Fruit fly (Drosophila melanogaster): ENCODE data around the gene CG11076.

Gene CG11076

dm6 chr4:1031687-1032140 lies at the start of gene CG11076:
Gene CG11076, minus strand, starts transcription at chr4:1031757.
- TF ChIP-seq Hr38 (GFP tag; optimal IDR thresholded peaks at IDR 0.05) (no peak), CG16779 (tag; optimal IDR thresholded peaks at IDR 0.05) (no peak), dsx (GFP tag; optimal IDR thresholded peaks at IDR 0.05; ENCODE audit: poor library complexity, severe bottlenecking) (no peak), CG9139 (GFP tag; optimal IDR thresholded peaks at IDR 0.05) (no peak), svp (GFP tag) (no peak), Ets21C (GFP tag; optimal IDR thresholded peaks at IDR 0.05) (peak; percentile 33), achi (GFP tag; optimal IDR thresholded peaks at IDR 0.05) (no peak), Eip93F (GFP tag; optimal IDR thresholded peaks at IDR 0.05) (no peak), Sox14 (GFP tag; optimal IDR thresholded peaks at IDR 0.05) (peak; percentile 64), CG1621 (tag; optimal IDR thresholded peaks at IDR 0.05) (no peak), CG3919 (GFP tag; optimal IDR thresholded peaks at IDR 0.05) (no peak), topi (GFP tag; optimal IDR thresholded peaks at IDR 0.05) (peak; percentile 54), Hr4 (GFP tag; optimal IDR thresholded peaks at IDR 0.05) (no peak), esn (GFP tag; optimal IDR thresholded peaks at IDR 0.05) (peak; percentile 50), Sox102F (GFP tag; optimal IDR thresholded peaks at IDR 0.05) (peak; percentile 58), fd85E (GFP tag; optimal IDR thresholded peaks at IDR 0.05) (no peak), CG11902 (GFP tag; optimal IDR thresholded peaks at IDR 0.05) (no peak), CG7368 (GFP tag; optimal IDR thresholded peaks at IDR 0.05) (no peak), Smox (GFP tag; optimal IDR thresholded peaks at IDR 0.05) (peak; percentile 28), salr (GFP tag; optimal IDR thresholded peaks at IDR 0.05) (no peak), Eip78C (GFP tag) (peak; percentile 73), Sox15 (GFP tag; optimal IDR thresholded peaks at IDR 0.05) (no peak), CG8319 (GFP tag; optimal IDR thresholded peaks at IDR 0.05) (no peak), fkh (GFP tag; optimal IDR thresholded peaks at IDR 0.05) (no peak), cyc (GFP tag; optimal IDR thresholded peaks at IDR 0.05) (peak; percentile 19), vri (GFP tag; optimal IDR thresholded peaks at IDR 0.05) (peak; percentile 98), Ets96B (tag; optimal IDR thresholded peaks at IDR 0.05) (peak; percentile 18), CG3032 (tag; optimal IDR thresholded peaks at IDR 0.05) (peak; percentile 10), lz (GFP tag; optimal IDR thresholded peaks at IDR 0.05) (peak; percentile 43), Eip75B (GFP tag; optimal IDR thresholded peaks at IDR 0.05) (peak; percentile 16), CG10631 (GFP tag; optimal IDR thresholded peaks at IDR 0.05) (no peak), CG31627 (GFP tag; optimal IDR thresholded peaks at IDR 0.05) (no peak), Met (GFP tag; optimal IDR thresholded peaks at IDR 0.05) (peak; percentile 43), CG6854 (GFP tag; optimal IDR thresholded peaks at IDR 0.05) (no peak), OdsH (GFP tag; optimal IDR thresholded peaks at IDR 0.05) (peak; percentile 2), CG11294 (GFP tag; IDR thresholded peaks at IDR 0.05) (no peak)

- TF ChIP-seq Met (GFP tag; optimal IDR thresholded peaks at IDR 0.05), result no peak
- no peak for TF ChIP-seq CG10669 (GFP tag; optimal IDR thresholded peaks at IDR 0.05)
- TF ChIP-seq CG15336 (GFP tag; IDR thresholded peaks at IDR 0.05), result no peak
- TF ChIP-seq acj6 (GFP tag; optimal IDR thresholded peaks at IDR 0.05), result no peak
- no peak for TF ChIP-seq Hr38 (GFP tag; optimal IDR thresholded peaks at IDR 0.05)
These were observed 33.2 kb upstream of the CG11076 start, which contains the start of gene Zyx for dm6 chr4:1064652-1065218. Gene Zyx, minus strand, starts transcription at chr4:1065001.

dm6 chr4:1064219-1064618 lies 32.7 kb upstream of the CG11076 start:
- TF ChIP-seq Hr38 (GFP tag; optimal IDR thresholded peaks at IDR 0.05) (no peak), Blimp-1 (GFP tag; optimal IDR thresholded peaks at IDR 0.05) (no peak), Sox15 (GFP tag; optimal IDR thresholded peaks at IDR 0.05) (no peak), dsx (GFP tag; optimal IDR thresholded peaks at IDR 0.05; ENCODE audit: poor library complexity, severe bottlenecking) (no peak), Ets96B (tag; optimal IDR thresholded peaks at IDR 0.05) (peak; percentile 27), OdsH (GFP tag; optimal IDR thresholded peaks at IDR 0.05) (peak; percentile 46), esn (GFP tag; optimal IDR thresholded peaks at IDR 0.05) (peak; percentile 11), CG6163 (GFP tag; IDR thresholded peaks at IDR 0.05) (no peak), fd85E (GFP tag; optimal IDR thresholded peaks at IDR 0.05) (no peak), fkh (GFP tag; optimal IDR thresholded peaks at IDR 0.05) (no peak), CG11294 (GFP tag; IDR thresholded peaks at IDR 0.05) (no peak), CG10669 (GFP tag; optimal IDR thresholded peaks at IDR 0.05) (no peak), acj6 (GFP tag; optimal IDR thresholded peaks at IDR 0.05) (peak; percentile 26), spab (GFP tag; optimal IDR thresholded peaks at IDR 0.05) (no peak), Eip75B (GFP tag; optimal IDR thresholded peaks at IDR 0.05) (no peak), CG10631 (GFP tag; optimal IDR thresholded peaks at IDR 0.05) (peak; percentile 1), achi (GFP tag; optimal IDR thresholded peaks at IDR 0.05) (peak; percentile 36), CG34406 (GFP tag; optimal IDR thresholded peaks at IDR 0.05) (no peak), Met (GFP tag; optimal IDR thresholded peaks at IDR 0.05) (no peak), CG3032 (tag; optimal IDR thresholded peaks at IDR 0.05) (no peak), Eip78C (GFP tag) (no peak), Sox14 (GFP tag; optimal IDR thresholded peaks at IDR 0.05) (no peak), Eip93F (GFP tag; optimal IDR thresholded peaks at IDR 0.05) (no peak), CG8632 (GFP tag; optimal IDR thresholded peaks at IDR 0.05) (no peak), CG4318 (GFP tag; optimal IDR thresholded peaks at IDR 0.05) (no peak), CG11762 (GFP tag; optimal IDR thresholded peaks at IDR 0.05; ENCODE audit: insufficient read depth) (no peak)

All from whole organism, prepupa.